Fruit fly (Drosophila melanogaster): Measurements from ENCODE around the gene kst.

The kst gene

dm6 chr3L:3410978-3411629, 74.4 kb downstream of the kst start (continued):
- no peak for TF ChIP-seq CG11456 (GFP tag; IDR thresholded peaks at IDR 0.05)
- no peak for TF ChIP-seq HHEX (GFP tag; optimal IDR thresholded peaks at IDR 0.05)
- peak; percentile 48 for TF ChIP-seq CG4360 (GFP tag; IDR thresholded peaks at IDR 0.05)
- peak; percentile 68 for TF ChIP-seq cg (GFP tag; optimal IDR thresholded peaks at IDR 0.05)
- TF ChIP-seq CG8478 (optimal IDR thresholded peaks at IDR 0.05), result no peak
- TF ChIP-seq hth (optimal IDR thresholded peaks at IDR 0.05), result no peak
- TF ChIP-seq zen (tag; optimal IDR thresholded peaks at IDR 0.05), result peak; percentile 9
- TF ChIP-seq CG15479 (GFP tag; optimal IDR thresholded peaks at IDR 0.05), result peak; percentile 28

- TF ChIP-seq CG9817 (tag; optimal IDR thresholded peaks at IDR 0.05) (peak; percentile 37), emc (GFP tag; optimal IDR thresholded peaks at IDR 0.05) (peak; percentile 4), CG10209 (GFP tag; optimal IDR thresholded peaks at IDR 0.05) (peak; percentile 27), CG30431 (GFP tag; optimal IDR thresholded peaks at IDR 0.05) (no peak), Ets65A (GFP tag) (peak; percentile 5), CG3163 (GFP tag; optimal IDR thresholded peaks at IDR 0.05) (peak; percentile 1), her (GFP tag; optimal IDR thresholded peaks at IDR 0.05) (peak; percentile 44), CG15601 (tag; optimal IDR thresholded peaks at IDR 0.05) (no peak), tgo (GFP tag; IDR thresholded peaks at IDR 0.05) (0 out of 3 replicates have a peak, but pooled peaks have one; percentile 29), CG7556 (GFP tag; optimal IDR thresholded peaks at IDR 0.05) (peak; percentile 59), CG11456 (GFP tag; IDR thresholded peaks at IDR 0.05) (no peak), CG7963 (GFP tag; IDR thresholded peaks at IDR 0.05; ENCODE audit: partially characterized antibody) (no peak), nerfin-2 (GFP tag; IDR thresholded peaks at IDR 0.05; ENCODE audit: partially characterized antibody) (no peak), Meics (GFP tag; optimal IDR thresholded peaks at IDR 0.05) (peak; percentile 51), org-1 (GFP tag; optimal IDR thresholded peaks at IDR 0.05) (peak; percentile 40), CG16813 (GFP tag; IDR thresholded peaks at IDR 0.05; ENCODE audit: partially characterized antibody) (peak; percentile 14; the same call in 1 of the 3 replicates), CG6765 (GFP tag; optimal IDR thresholded peaks at IDR 0.05) (no peak), CHES-1-like (GFP tag; optimal IDR thresholded peaks at IDR 0.05) (peak; percentile 36), Sox102F (GFP tag; optimal IDR thresholded peaks at IDR 0.05) (peak; percentile 41), fd3F (GFP tag; optimal IDR thresholded peaks at IDR 0.05) (peak; percentile 1), CG15479 (GFP tag; optimal IDR thresholded peaks at IDR 0.05) (no peak), Hand (GFP tag; optimal IDR thresholded peaks at IDR 0.05) (peak; percentile 58), tap (tag; optimal IDR thresholded peaks at IDR 0.05) (no peak), CG15073 (GFP tag; optimal IDR thresholded peaks at IDR 0.05) (no peak), usp (GFP tag; optimal IDR thresholded peaks at IDR 0.05) (no peak), CG15514 (GFP tag; optimal IDR thresholded peaks at IDR 0.05) (peak; percentile 28), CG4730 (GFP tag; IDR thresholded peaks at IDR 0.05) (no peak), pum (GFP tag; optimal IDR thresholded peaks at IDR 0.05) (no peak), CG9437 (GFP tag; optimal IDR thresholded peaks at IDR 0.05) (no peak), CG3281 (GFP tag; optimal IDR thresholded peaks at IDR 0.05) (peak; percentile 61), CG2712 (tag; optimal IDR thresholded peaks at IDR 0.05) (peak; percentile 1), Fer2 (tag; optimal IDR thresholded peaks at IDR 0.05) (peak; percentile 14), CG30403 (GFP tag; optimal IDR thresholded peaks at IDR 0.05) (peak; percentile 55), Atf3 (GFP tag; optimal IDR thresholded peaks at IDR 0.05) (no peak), Dll (GFP tag; IDR thresholded peaks at IDR 0.05; ENCODE audit: partially characterized antibody) (peak; percentile 67), CG13296 (GFP tag; optimal IDR thresholded peaks at IDR 0.05) (peak; percentile 48), CG11093 (GFP tag; IDR thresholded peaks at IDR 0.05) (no peak), CG34224 (GFP tag; IDR thresholded peaks at IDR 0.05; ENCODE audit: partially characterized antibody) (peak; percentile 58), onecut (GFP tag; IDR thresholded peaks at IDR 0.05) (peak; percentile 18; the same call in 1 of the 2 replicates), kah (GFP tag; optimal IDR thresholded peaks at IDR 0.05) (no peak), YL-1 (GFP tag; optimal IDR thresholded peaks at IDR 0.05) (no peak), MBD-R2 (GFP tag; IDR thresholded peaks at IDR 0.05) (peak; percentile 16; the same call in 1 of the 2 replicates)
These were observed 75.0 kb downstream of the kst start for dm6 chr3L:3411699-3412098.
